Worm (Caenorhabditis elegans): ENCODE measurements around the gene btb-14.

Gene btb-14

ce11 chrII:12353104-12353503, 30.2 kb upstream of the btb-14 start:
- TF ChIP-seq arid-1 (GFP tag; conservative IDR thresholded peaks at IDR 0.05), result no peak
- TF ChIP-seq dve-1 (tag; optimal IDR thresholded peaks at IDR 0.05; ENCODE audit: insufficient read depth), result no peak
- no peak for TF ChIP-seq lin-1 (GFP tag; IDR thresholded peaks at IDR 0.05)
- no peak for TF ChIP-seq T26A8.4 (GFP tag; IDR thresholded peaks at IDR 0.05)
- no peak for TF ChIP-seq lir-3 (tag; optimal IDR thresholded peaks at IDR 0.05)
- TF ChIP-seq dmd-9 (GFP tag; IDR thresholded peaks at IDR 0.05), result no peak
- no peak for TF ChIP-seq unc-62 (GFP tag; optimal IDR thresholded peaks at IDR 0.05 in 1 of 2)
- no peak for TF ChIP-seq unc-62 (tag; optimal IDR thresholded peaks at IDR 0.05)
- TF ChIP-seq fos-1 (tag; optimal IDR thresholded peaks at IDR 0.05), result no peak
- TF ChIP-seq mdt-29 (GFP tag; IDR thresholded peaks at IDR 0.05), result no peak

ce11 chrII:12353816-12354215, 29.4 kb upstream of the btb-14 start:
- TF ChIP-seq hlh-11 (tag; optimal IDR thresholded peaks at IDR 0.05), result peak; percentile 44
- TF ChIP-seq Y105C5A.15 (GFP tag; IDR thresholded peaks at IDR 0.05), result no peak
- TF ChIP-seq madf-9 (GFP tag; conservative IDR thresholded peaks at IDR 0.05), result no peak
- no peak for TF ChIP-seq nhr-41 (GFP tag; IDR thresholded peaks at IDR 0.05)
- no peak for TF ChIP-seq F49E8.2 (tag; optimal IDR thresholded peaks at IDR 0.05; ENCODE audit: borderline replicate concordance)
- TF ChIP-seq daf-8 (GFP tag; IDR thresholded peaks at IDR 0.05), result no peak
- TF ChIP-seq fkh-10 (GFP tag; optimal IDR thresholded peaks at IDR 0.05), result no peak
- TF ChIP-seq lin-1 (GFP tag; IDR thresholded peaks at IDR 0.05), result no peak
- TF ChIP-seq daf-16 (GFP tag; optimal IDR thresholded peaks at IDR 0.05), result peak in 1 of 2 experiments; percentile 58
- TF ChIP-seq daf-16 (tag; optimal IDR thresholded peaks at IDR 0.05), result no peak
- no peak for TF ChIP-seq sdz-12 (GFP tag; optimal IDR thresholded peaks at IDR 0.05)
- no peak for TF ChIP-seq mxl-2 (GFP tag; conservative IDR thresholded peaks at IDR 0.05)
- TF ChIP-seq T20F7.1 (GFP tag; optimal IDR thresholded peaks at IDR 0.05), result peak; percentile 13
- TF ChIP-seq zfp-3 (GFP tag; conservative IDR thresholded peaks at IDR 0.05), result no peak
- TF ChIP-seq lin-39 (tag; optimal IDR thresholded peaks at IDR 0.05), result no peak
- peak; percentile 86 for TF ChIP-seq dmd-6 (GFP tag; IDR thresholded peaks at IDR 0.05)
- TF ChIP-seq unc-130 (GFP tag; optimal IDR thresholded peaks at IDR 0.05), result no peak
- TF ChIP-seq rbr-2 (tag; optimal IDR thresholded peaks at IDR 0.05), result no peak
- peak; percentile 16 for TF ChIP-seq dve-1 (tag; optimal IDR thresholded peaks at IDR 0.05; ENCODE audit: insufficient read depth)
- TF ChIP-seq unc-39 (tag; optimal IDR thresholded peaks at IDR 0.05), result no peak
- no peak for TF ChIP-seq nhr-237 (tag; optimal IDR thresholded peaks at IDR 0.05)

ce11 chrII:12362262-12362661, 21.0 kb upstream of the btb-14 start:
- TF ChIP-seq snpc-1.2 (GFP tag; IDR thresholded peaks at IDR 0.05) (peak; percentile 20; the same call in 1 of the 2 replicates), ztf-7 (tag; optimal IDR thresholded peaks at IDR 0.05) (no peak), arid-1 (GFP tag; conservative IDR thresholded peaks at IDR 0.05) (0 out of 2 replicates have a peak, but pooled peaks have one; percentile 11), egl-43 (GFP tag; IDR thresholded peaks at IDR 0.05) (peak; percentile 74), Y105C5A.15 (GFP tag; IDR thresholded peaks at IDR 0.05) (no peak), pha-4 (GFP tag; IDR thresholded peaks at IDR 0.05) (peak; percentile 35; the same call in 1 of the 2 replicates), pha-4 (tag; optimal IDR thresholded peaks at IDR 0.05) (no peak), unc-130 (GFP tag; optimal IDR thresholded peaks at IDR 0.05) (no peak), Y48G9A.11 (GFP tag; IDR thresholded peaks at IDR 0.05) (peak; percentile 48; the same call in 1 of the 2 replicates), ces-1 (GFP tag; optimal IDR thresholded peaks at IDR 0.05) (no peak), duxl-1 (tag; optimal IDR thresholded peaks at IDR 0.05; ENCODE audit: poor library complexity) (peak; percentile 21), mes-2 (tag; optimal IDR thresholded peaks at IDR 0.05; ENCODE audit: poor library complexity, severe bottlenecking) (peak; percentile 46), ceh-44 (GFP tag; IDR thresholded peaks at IDR 0.05) (0 out of 2 replicates have a peak, but pooled peaks have one; percentile 12), ZK337.2 (GFP tag; IDR thresholded peaks at IDR 0.05) (0 out of 2 replicates have a peak, but pooled peaks have one; percentile 36), F26F4.8 (GFP tag; conservative IDR thresholded peaks at IDR 0.05) (0 out of 2 replicates have a peak, but pooled peaks have one; percentile 44), madf-9 (GFP tag; conservative IDR thresholded peaks at IDR 0.05) (0 out of 2 replicates have a peak, but pooled peaks have one; percentile 29), lin-38 (GFP tag; IDR thresholded peaks at IDR 0.05) (peak; percentile 46), ceh-28 (tag; optimal IDR thresholded peaks at IDR 0.05) (no peak), ceh-82 (tag; optimal IDR thresholded peaks at IDR 0.05) (no peak), lim-7 (GFP tag; IDR thresholded peaks at IDR 0.05) (peak; percentile 80; the same call in 1 of the 2 replicates), jun-1 (tag; optimal IDR thresholded peaks at IDR 0.05) (no peak), vab-7 (GFP tag; IDR thresholded peaks at IDR 0.05) (peak; percentile 54; the same call in 1 of the 2 replicates), hlh-11 (tag; optimal IDR thresholded peaks at IDR 0.05) (no peak), ZK546.5 (tag; optimal IDR thresholded peaks at IDR 0.05) (no peak)

Measured in whole organism, L4 larva.